Fruit fly (Drosophila melanogaster) whole organism, wandering third instar larva: ENCODE results near the gene CG15385.

Experiments
- Abd-B ChIP-seq: fragments of >200 bp; optimal IDR thresholded peaks from 2 replicates; lab custom pipeline; 2017; ENCODE audit warnings: missing biosample characterization, missing genetic modification characterization
- CG32264 ChIP-seq: fragments of 200-800 bp; sonication (Bioruptor generic); optimal IDR thresholded peaks from 2 replicates; lab custom pipeline; 2016; ENCODE audit warnings: missing biosample characterization, missing genetic modification characterization
- CG9705 ChIP-seq: fragments of 200-800 bp; sonication (Bioruptor generic); optimal IDR thresholded peaks from 2 replicates; lab custom pipeline; 2018; ENCODE audit warnings: missing biosample characterization, mild to moderate bottlenecking, missing genetic modification characterization
- CrebA ChIP-seq: fragments of 200-800 bp; sonication (Bioruptor generic); optimal IDR thresholded peaks from 2 replicates; lab custom pipeline; 2016; ENCODE audit warnings: missing biosample characterization, mild to moderate bottlenecking, missing genetic modification characterization, borderline replicate concordance
- Dfd ChIP-seq: fragments of >200 bp; optimal IDR thresholded peaks from 2 replicates; lab custom pipeline; 2017; ENCODE audit warnings: missing biosample characterization, missing genetic modification characterization
- Dif ChIP-seq: fragments of 200-275, 200-300 bp; sonication (Bioruptor generic); optimal IDR thresholded peaks from 2 replicates; lab custom pipeline; 2018; ENCODE audit warnings: missing biosample characterization, missing genetic modification characterization; ENCODE audit not compliant: partially characterized antibody
- GATAd ChIP-seq: sonication (Bioruptor generic); optimal IDR thresholded peaks from 2 replicates; lab custom pipeline; 2016; ENCODE audit warnings: missing biosample characterization, missing genetic modification characterization
- HLH106 ChIP-seq: fragments of 200-800 bp; optimal IDR thresholded peaks from 3 replicates; lab custom pipeline; 2019; ENCODE audit warnings: missing biosample characterization, mild to moderate bottlenecking, missing genetic modification characterization, moderate library complexity
- Hnf4 ChIP-seq: fragments of 200-800 bp; sonication (Bioruptor generic); optimal IDR thresholded peaks from 2 replicates; lab custom pipeline; 2016; ENCODE audit warnings: missing biosample characterization, mild to moderate bottlenecking, missing genetic modification characterization
- Hr78 ChIP-seq: fragments of >200 bp; optimal IDR thresholded peaks from 2 replicates; lab custom pipeline; 2017; ENCODE audit warnings: missing biosample characterization, missing genetic modification characterization
- Hr83 ChIP-seq: fragments of 200-300 bp; sonication (Bioruptor generic); optimal IDR thresholded peaks from 2 replicates; lab custom pipeline; 2016; ENCODE audit warnings: missing biosample characterization, mild to moderate bottlenecking, missing genetic modification characterization, moderate library complexity; ENCODE audit not compliant: poor library complexity, severe bottlenecking
- Jra ChIP-seq: sonication (Bioruptor generic); optimal IDR thresholded peaks from 2 replicates; lab custom pipeline; 2016; ENCODE audit warnings: missing biosample characterization, missing genetic modification characterization
- Mio ChIP-seq: sonication (Bioruptor generic); optimal IDR thresholded peaks from 2 replicates; lab custom pipeline; 2016; ENCODE audit warnings: missing biosample characterization, missing genetic modification characterization
- Myc ChIP-seq: fragments of >200 bp; optimal IDR thresholded peaks from 2 replicates; lab custom pipeline; 2017
- N ChIP-seq: fragments of >200 bp; optimal IDR thresholded peaks from 2 replicates; lab custom pipeline; 2018; ENCODE audit warnings: missing biosample characterization, missing external identifiers, missing genetic modification characterization
- OdsH ChIP-seq: fragments of 200-800 bp; sonication (Bioruptor generic); optimal IDR thresholded peaks from 2 replicates; lab custom pipeline; 2016; ENCODE audit warnings: missing biosample characterization, mild to moderate bottlenecking, missing genetic modification characterization
- Rel ChIP-seq, 2 experiments: fragments of 200-800 bp; sonication (Bioruptor generic) in 1 of 2; optimal IDR thresholded peaks; 2 replicates in 1 of 2; 3 replicates in 1 of 2; lab custom pipeline; 2016 to 2019; ENCODE audit warnings: mild to moderate bottlenecking in 2 of 2, missing biosample characterization in 2 of 2, missing genetic modification characterization in 2 of 2, moderate library complexity in 1 of 2
- Sp1 ChIP-seq: fragments of 200-800 bp; sonication (Bioruptor generic); optimal IDR thresholded peaks from 3 replicates; lab custom pipeline; 2019; ENCODE audit warnings: missing biosample characterization, mild to moderate bottlenecking, missing genetic modification characterization, moderate library complexity
- Vsx2 ChIP-seq: fragments of 200-300, 225-300 bp; sonication (Bioruptor generic); optimal IDR thresholded peaks from 2 replicates; lab custom pipeline; 2018; ENCODE audit warnings: missing biosample characterization, missing genetic modification characterization; ENCODE audit not compliant: partially characterized antibody
- br ChIP-seq: fragments of 200-800 bp; sonication (Bioruptor generic); optimal IDR thresholded peaks from 2 replicates; lab custom pipeline; 2016; ENCODE audit warnings: missing biosample characterization, missing genetic modification characterization
- brk ChIP-seq: fragments of 200-800 bp; sonication (Bioruptor generic); optimal IDR thresholded peaks from 2 replicates; lab custom pipeline; 2016; ENCODE audit warnings: missing biosample characterization, mild to moderate bottlenecking, missing genetic modification characterization
- dl ChIP-seq, 2 experiments: fragments of 175-275, 200-275 bp in 1 of 2; fragments of 200-275 bp in 1 of 2; sonication (Bioruptor generic); optimal IDR thresholded peaks; lab custom pipeline; 2018; ENCODE audit warnings: mild to moderate bottlenecking in 2 of 2, missing biosample characterization in 2 of 2, missing genetic modification characterization in 2 of 2, moderate library complexity in 2 of 2; ENCODE audit not compliant: partially characterized antibody in 2 of 2, insufficient read depth in 1 of 2
- dmrt93B ChIP-seq: fragments of 200-800 bp; sonication (Bioruptor generic); optimal IDR thresholded peaks from 2 replicates; lab custom pipeline; 2018; ENCODE audit warnings: missing biosample characterization, mild to moderate bottlenecking, missing genetic modification characterization
- dsf ChIP-seq: sonication (Bioruptor generic); optimal IDR thresholded peaks from 2 replicates; lab custom pipeline; 2016; ENCODE audit warnings: missing biosample characterization, missing genetic modification characterization, borderline replicate concordance
- ey ChIP-seq: fragments of 200-800 bp; sonication (Bioruptor generic); optimal IDR thresholded peaks from 2 replicates; lab custom pipeline; 2016; ENCODE audit warnings: missing biosample characterization, missing genetic modification characterization
- foxo ChIP-seq, 2 experiments: fragments of 200-800 bp; sonication (Bioruptor generic); optimal IDR thresholded peaks; 2 replicates in 1 of 2; 3 replicates in 1 of 2; lab custom pipeline; 2016 to 2017; ENCODE audit warnings: missing biosample characterization in 2 of 2, missing genetic modification characterization in 2 of 2
- fru ChIP-seq: fragments of 200-800 bp; sonication (Bioruptor generic); optimal IDR thresholded peaks from 3 replicates; lab custom pipeline; 2016; ENCODE audit warnings: missing biosample characterization, mild to moderate bottlenecking, missing genetic modification characterization
- h ChIP-seq: fragments of 200-800 bp; sonication (Bioruptor generic); optimal IDR thresholded peaks from 3 replicates; lab custom pipeline; 2016; ENCODE audit warnings: missing biosample characterization, mild to moderate bottlenecking, missing genetic modification characterization
- jim ChIP-seq: fragments of 175-275, 200-325 bp; sonication (Bioruptor generic); optimal IDR thresholded peaks from 2 replicates; lab custom pipeline; 2016; ENCODE audit warnings: missing biosample characterization, mild to moderate bottlenecking, missing genetic modification characterization
- lola ChIP-seq: fragments of >200 bp; optimal IDR thresholded peaks from 2 replicates; lab custom pipeline; 2017; ENCODE audit warnings: missing biosample characterization, missing genetic modification characterization
- pan ChIP-seq: fragments of >200 bp; optimal IDR thresholded peaks from 2 replicates; lab custom pipeline; 2017
- psq ChIP-seq: fragments of 200-800 bp; sonication (Bioruptor generic); optimal IDR thresholded peaks from 3 replicates; lab custom pipeline; 2017; ENCODE audit warnings: missing biosample characterization, mild to moderate bottlenecking, missing genetic modification characterization, moderate library complexity
- rgr ChIP-seq: fragments of 200-800 bp; sonication (Bioruptor generic); optimal IDR thresholded peaks from 3 replicates; lab custom pipeline; 2016; ENCODE audit warnings: missing biosample characterization, mild to moderate bottlenecking, missing genetic modification characterization
- sage ChIP-seq: fragments of 200-800 bp; sonication (Bioruptor generic); optimal IDR thresholded peaks from 2 replicates; lab custom pipeline; 2016; ENCODE audit warnings: missing biosample characterization, mild to moderate bottlenecking, missing genetic modification characterization
- sv ChIP-seq: fragments of 200-800 bp; sonication (Bioruptor generic); optimal IDR thresholded peaks from 3 replicates; lab custom pipeline; 2016; ENCODE audit warnings: missing biosample characterization, missing genetic modification characterization
- tai ChIP-seq: sonication (Bioruptor generic); optimal IDR thresholded peaks from 2 replicates; lab custom pipeline; 2016; ENCODE audit warnings: missing biosample characterization, missing genetic modification characterization
- usp ChIP-seq: fragments of >200 bp; optimal IDR thresholded peaks from 2 replicates; lab custom pipeline; 2017; ENCODE audit warnings: missing biosample characterization, missing genetic modification characterization
- woc ChIP-seq: sonication (Bioruptor generic); optimal IDR thresholded peaks from 2 replicates; lab custom pipeline; 2016; ENCODE audit warnings: missing biosample characterization, mild to moderate bottlenecking, missing genetic modification characterization

Gene CG15385

dm6 chr2L:2202018-2202852 lies 10.1 kb downstream of the CG15385 start:
- peak; percentile 98 for TF ChIP-seq dsf (GFP tag; lab: Kevin White, UChicago)
- TF ChIP-seq Sp1 (GFP tag; lab: Kevin White, UChicago), result peak; percentile 100
- peak; percentile 99 for TF ChIP-seq dmrt93B (GFP tag; lab: Kevin White, UChicago)
- peak; percentile 97 for TF ChIP-seq CrebA (GFP tag; lab: Kevin White, UChicago)
- no peak for TF ChIP-seq lola
- TF ChIP-seq OdsH (GFP tag; lab: Kevin White, UChicago), result peak; percentile 100
- TF ChIP-seq Jra (GFP tag; lab: Kevin White, UChicago), result peak; percentile 99
- peak; percentile 87 for TF ChIP-seq Vsx2 (GFP tag; lab: Kevin White, UChicago)
- peak; percentile 100 for TF ChIP-seq woc
- TF ChIP-seq h (GFP tag; lab: Kevin White, UChicago), result peak; percentile 100
- peak; percentile 99 for TF ChIP-seq tai
- TF ChIP-seq br (GFP tag; lab: Kevin White, UChicago), result peak; percentile 100
- TF ChIP-seq Hr83, result peak; percentile 84
- no peak for TF ChIP-seq usp (GFP tag; lab: Kevin White, UChicago)
- TF ChIP-seq CG9705 (GFP tag; lab: Kevin White, UChicago), result peak; percentile 98
- TF ChIP-seq sage (GFP tag; lab: Kevin White, UChicago), result peak; percentile 99
- TF ChIP-seq rgr (GFP tag; lab: Kevin White, UChicago), result peak; percentile 100
- peak; percentile 99 for TF ChIP-seq brk
- peak; percentile 94 for TF ChIP-seq Mio (GFP tag; lab: Kevin White, UChicago)
- peak; percentile 99 for TF ChIP-seq psq (GFP tag; lab: Kevin White, UChicago)
- TF ChIP-seq foxo (GFP tag; optimal IDR thresholded peaks at IDR 0.05; lab: Kevin White, UChicago), result peak; percentile 98 to 100
- TF ChIP-seq jim (GFP tag; lab: Kevin White, UChicago), result peak; percentile 54
- TF ChIP-seq Abd-B (GFP tag; lab: Kevin White, UChicago), result peak; percentile 1
- peak; percentile 24 for TF ChIP-seq N
- peak; percentile 74 to 82 for TF ChIP-seq dl (GFP tag; optimal IDR thresholded peaks at IDR 0.05; lab: Kevin White, UChicago; ENCODE audit: insufficient read depth in 1 of 2, partially characterized antibody in 2 of 2)
- TF ChIP-seq sv (GFP tag; lab: Kevin White, UChicago), result peak; percentile 97
- TF ChIP-seq GATAd (GFP tag; lab: Kevin White, UChicago), result no peak
- TF ChIP-seq Rel (GFP tag; optimal IDR thresholded peaks at IDR 0.05; lab: Kevin White, UChicago), result peak; percentile 100
- TF ChIP-seq Rel (tag; optimal IDR thresholded peaks at IDR 0.05; lab: Kevin White, UChicago), result peak; percentile 64
- peak; percentile 87 for TF ChIP-seq Dif (GFP tag; lab: Kevin White, UChicago)
- no peak for TF ChIP-seq pan
- peak; percentile 100 for TF ChIP-seq Hnf4
- TF ChIP-seq fru (GFP tag; lab: Kevin White, UChicago), result peak; percentile 100
- no peak for TF ChIP-seq Hr78 (GFP tag; lab: Kevin White, UChicago)
- no peak for TF ChIP-seq Myc
- no peak for TF ChIP-seq Dfd
- peak; percentile 99 for TF ChIP-seq CG32264
- TF ChIP-seq ey (GFP tag; lab: Kevin White, UChicago), result peak; percentile 100
- peak; percentile 100 for TF ChIP-seq HLH106 (tag; lab: Kevin White, UChicago)

- peak; percentile 72 for TF ChIP-seq CG32264
- no peak for TF ChIP-seq Abd-B (GFP tag; lab: Kevin White, UChicago)
- TF ChIP-seq HLH106 (tag; lab: Kevin White, UChicago), result peak; percentile 74
- peak; percentile 64 for TF ChIP-seq sv (GFP tag; lab: Kevin White, UChicago)
- peak; percentile 78 for TF ChIP-seq rgr (GFP tag; lab: Kevin White, UChicago)
- no peak for TF ChIP-seq Mio (GFP tag; lab: Kevin White, UChicago)
- no peak for TF ChIP-seq lola
- peak; percentile 85 for TF ChIP-seq h (GFP tag; lab: Kevin White, UChicago)
- peak in 1 of 2 experiments; percentile 82 for TF ChIP-seq foxo (GFP tag; optimal IDR thresholded peaks at IDR 0.05; lab: Kevin White, UChicago)
- no peak for TF ChIP-seq dl (GFP tag; optimal IDR thresholded peaks at IDR 0.05; lab: Kevin White, UChicago; ENCODE audit: insufficient read depth in 1 of 2, partially characterized antibody in 2 of 2)
- TF ChIP-seq brk, result peak; percentile 47
- peak; percentile 73 for TF ChIP-seq OdsH (GFP tag; lab: Kevin White, UChicago)
- TF ChIP-seq CrebA (GFP tag; lab: Kevin White, UChicago), result peak; percentile 7
- TF ChIP-seq sage (GFP tag; lab: Kevin White, UChicago), result peak; percentile 61
- TF ChIP-seq psq (GFP tag; lab: Kevin White, UChicago), result peak; percentile 48
- TF ChIP-seq CG9705 (GFP tag; lab: Kevin White, UChicago), result peak; percentile 25
- no peak for TF ChIP-seq dsf (GFP tag; lab: Kevin White, UChicago)
- TF ChIP-seq dmrt93B (GFP tag; lab: Kevin White, UChicago), result peak; percentile 58
- TF ChIP-seq tai, result peak; percentile 51
- TF ChIP-seq Rel (GFP tag; optimal IDR thresholded peaks at IDR 0.05; lab: Kevin White, UChicago), result no peak
- no peak for TF ChIP-seq Rel (tag; optimal IDR thresholded peaks at IDR 0.05; lab: Kevin White, UChicago)
- TF ChIP-seq br (GFP tag; lab: Kevin White, UChicago), result peak; percentile 76
- TF ChIP-seq Sp1 (GFP tag; lab: Kevin White, UChicago), result peak; percentile 78
- TF ChIP-seq Hnf4, result peak; percentile 65
- peak; percentile 24 for TF ChIP-seq woc
- peak; percentile 78 for TF ChIP-seq ey (GFP tag; lab: Kevin White, UChicago)
- peak; percentile 76 for TF ChIP-seq fru (GFP tag; lab: Kevin White, UChicago)
Observed at dm6 chr2L:2201107-2201561, 11.2 kb downstream of the CG15385 start.
